Worm (Caenorhabditis elegans) whole organism, young adult: Measurements from ENCODE around the gene F53C3.8.
A peak's percentile ranks its signal among the peaks of the same experiment; 100 is the strongest.

Experiments used
- D2030.7 ChIP-seq: fragments of 200-800 bp; sonication (Bioruptor generic); IDR thresholded peaks from 2 replicates; pipeline ENCODE4 v1.3.6; 2022; ENCODE audit warnings: missing genetic modification reagents, missing genetic modification characterization, missing compliant biosample characterization
- F10E7.11 ChIP-seq: sonication (generic microtip); optimal IDR thresholded peaks from 2 replicates; lab custom pipeline; 2017; ENCODE audit warnings: mild to moderate bottlenecking, missing genetic modification characterization, moderate library complexity, missing compliant biosample characterization
- F33H1.4 ChIP-seq: fragments of 200-800 bp; sonication (Bioruptor generic); IDR thresholded peaks from 2 replicates; pipeline ENCODE4 v1.3.6; 2022; ENCODE audit warnings: missing genetic modification reagents, missing genetic modification characterization, missing compliant biosample characterization
- F37B4.10 ChIP-seq: fragments of 200-800 bp; sonication (Bioruptor generic); IDR thresholded peaks from 2 replicates; pipeline ENCODE4 v1.3.6; 2022; ENCODE audit warnings: missing genetic modification characterization, missing compliant biosample characterization
- T26A5.8 ChIP-seq: sonication (generic microtip); optimal IDR thresholded peaks from 2 replicates; lab custom pipeline; 2016; ENCODE audit warnings: missing genetic modification characterization, missing compliant biosample characterization
- Y56A3A.18 ChIP-seq: fragments of 200-800 bp; sonication (Bioruptor generic); IDR thresholded peaks from 2 replicates; pipeline ENCODE4 v1.3.6; 2022; ENCODE audit warnings: missing genetic modification reagents, missing genetic modification characterization, missing compliant biosample characterization
- ceh-40 ChIP-seq: fragments of 200-800 bp; sonication (Bioruptor generic); IDR thresholded peaks from 2 replicates; pipeline ENCODE4 v1.3.6; 2022; ENCODE audit warnings: missing genetic modification characterization, missing compliant biosample characterization
- ceh-91 ChIP-seq: fragments of 200-800 bp; sonication (Bioruptor generic); IDR thresholded peaks from 2 replicates; pipeline ENCODE4 v1.3.6; 2022; ENCODE audit warnings: missing genetic modification reagents, missing genetic modification characterization, missing compliant biosample characterization
- dpl-1 ChIP-seq: fragments of 150-350 bp; optimal IDR thresholded peaks from 2 replicates; lab custom pipeline; 2014; ENCODE audit warnings: missing biosample characterization, missing genetic modification reagents, missing genetic modification characterization
- efl-1 ChIP-seq: fragments of 150-350 bp; optimal IDR thresholded peaks from 2 replicates; lab custom pipeline; 2014; ENCODE audit warnings: missing biosample characterization, missing genetic modification reagents, missing genetic modification characterization
- him-1 ChIP-seq: sonication (generic microtip); optimal IDR thresholded peaks from 2 replicates; lab custom pipeline; 2016; ENCODE audit warnings: missing genotype, missing genetic modification reagents, missing genetic modification characterization, missing compliant biosample characterization
- hrde-1 ChIP-seq: sonication (generic microtip); optimal IDR thresholded peaks from 2 replicates; lab custom pipeline; 2016; ENCODE audit warnings: missing genetic modification characterization, mild to moderate bottlenecking, missing compliant biosample characterization, moderate library complexity, missing genotype, missing genetic modification reagents, borderline replicate concordance
- hsf-1 ChIP-seq: fragments of 200-800 bp; sonication (Bioruptor generic); IDR thresholded peaks from 2 replicates; pipeline ENCODE4 v1.3.6; 2022; ENCODE audit warnings: missing genetic modification reagents, missing genetic modification characterization, missing compliant biosample characterization
- lin-26 ChIP-seq: fragments of 200-800 bp; sonication (Bioruptor generic); IDR thresholded peaks from 2 replicates; pipeline ENCODE4 v1.3.6; 2022; ENCODE audit warnings: missing genetic modification reagents, missing genetic modification characterization, missing compliant biosample characterization
- lsl-1 ChIP-seq: fragments of 200-800 bp; sonication (Bioruptor generic); optimal IDR thresholded peaks from 2 replicates; lab custom pipeline; 2018; ENCODE audit warnings: mild to moderate bottlenecking, missing genetic modification characterization, moderate library complexity, missing compliant biosample characterization
- madf-3 ChIP-seq: fragments of 200-800 bp; sonication (Bioruptor generic); IDR thresholded peaks from 2 replicates; pipeline ENCODE4 v1.3.6; 2022; ENCODE audit warnings: missing genetic modification reagents, missing genetic modification characterization, missing compliant biosample characterization
- madf-6 ChIP-seq: fragments of 200-800 bp; sonication (Bioruptor generic); IDR thresholded peaks from 2 replicates; pipeline ENCODE4 v1.3.6; 2022; ENCODE audit warnings: missing genetic modification reagents, missing genetic modification characterization, missing compliant biosample characterization
- madf-8 ChIP-seq: fragments of 200-800 bp; sonication (Bioruptor generic); conservative IDR thresholded peaks from 2 replicates; pipeline ENCODE4 v1.3.6; 2022; ENCODE audit warnings: missing genetic modification reagents, missing genetic modification characterization, missing compliant biosample characterization
- nhr-90 ChIP-seq: sonication (generic microtip); optimal IDR thresholded peaks from 2 replicates; lab custom pipeline; 2016; ENCODE audit warnings: missing genotype, mild to moderate bottlenecking, missing genetic modification characterization, missing compliant biosample characterization
- pbrm-1 ChIP-seq: fragments of 200-800 bp; sonication (Bioruptor generic); IDR thresholded peaks from 2 replicates; pipeline ENCODE4 v1.3.6; 2022; ENCODE audit warnings: missing genetic modification reagents, missing genetic modification characterization, missing compliant biosample characterization
- snpc-3.4 ChIP-seq: sonication (generic microtip); optimal IDR thresholded peaks from 2 replicates; lab custom pipeline; 2017; ENCODE audit warnings: missing genetic modification characterization, mild to moderate bottlenecking, missing compliant biosample characterization, antibody characterized with exemption, moderate library complexity, missing genotype, missing genetic modification reagents
- unc-62 ChIP-seq: fragments of 150-350 bp; optimal IDR thresholded peaks from 2 replicates; lab custom pipeline; 2014; ENCODE audit warnings: missing biosample characterization, missing genetic modification reagents, missing genetic modification characterization
- xnd-1 ChIP-seq: sonication (generic microtip); optimal IDR thresholded peaks from 2 replicates; lab custom pipeline; 2016; ENCODE audit warnings: missing genotype, missing genetic modification reagents, missing genetic modification characterization, missing compliant biosample characterization

F53C3.8 gene

DNA sequence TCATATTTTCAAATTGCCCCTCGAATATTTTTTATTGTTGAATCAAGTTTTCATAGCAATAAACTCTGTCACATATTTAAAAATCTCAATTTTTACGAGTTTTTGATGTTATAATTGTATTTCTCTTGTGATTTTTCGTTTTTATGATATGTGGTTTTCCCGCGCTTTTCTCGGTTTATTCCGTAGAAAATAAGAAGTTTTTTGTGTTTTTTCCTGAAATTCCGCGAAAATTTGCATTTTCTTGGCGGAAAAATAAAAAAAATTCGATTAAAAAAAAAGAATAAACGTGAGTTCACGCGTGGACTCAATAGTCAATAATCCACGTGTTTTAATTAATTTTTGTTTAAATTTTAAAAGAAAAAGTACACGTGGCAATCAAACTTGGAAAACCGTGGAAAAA lies 44.8 kb downstream of the F53C3.8 start:
- TF ChIP-seq dpl-1 (GFP tag; lab: Kevin White, UChicago) (peak; percentile 33), madf-6 (GFP tag; lab: Robert Waterston, UW) (peak; percentile 77), lin-26 (GFP tag; lab: Robert Waterston, UW) (no peak), D2030.7 (GFP tag; lab: Robert Waterston, UW) (peak; percentile 49), him-1 (tag; lab: Kevin White, UChicago) (peak; percentile 26), madf-3 (GFP tag; lab: Robert Waterston, UW) (no peak), hsf-1 (peak; percentile 69; the same call in 1 of the 2 replicates), F10E7.11 (tag; lab: Kevin White, UChicago) (no peak), efl-1 (GFP tag; lab: Kevin White, UChicago) (peak; percentile 82), madf-8 (GFP tag; lab: Robert Waterston, UW) (peak; percentile 82), hrde-1 (tag; lab: Kevin White, UChicago) (peak; percentile 33), F33H1.4 (peak; percentile 62), ceh-91 (GFP tag; lab: Robert Waterston, UW) (peak; percentile 67; the same call in 1 of the 2 replicates), snpc-3.4 (tag; lab: Kevin White, UChicago) (peak; percentile 31), xnd-1 (tag; lab: Kevin White, UChicago) (peak; percentile 62), nhr-90 (tag; lab: Kevin White, UChicago) (no peak), F37B4.10 (GFP tag; lab: Robert Waterston, UW) (no peak), pbrm-1 (no peak), T26A5.8 (no peak), lsl-1 (GFP tag; lab: Kevin White, UChicago) (peak; percentile 46), unc-62 (GFP tag; lab: Kevin White, UChicago) (no peak), ceh-40 (GFP tag; lab: Robert Waterston, UW) (no peak), Y56A3A.18 (no peak)
